Worm (Caenorhabditis elegans) whole organism, L3 larva: Measurements from ENCODE around the gene T24C2.3.
"Not testable (repeated sequence)": the region's sequence is repeated elsewhere in the genome, so short reads cannot be mapped to it uniquely, and the experiment has no call there.

ENCODE experiments used
- ama-1 ChIP-seq: fragments of 150-350 bp; optimal IDR thresholded peaks from 2 replicates; lab custom pipeline; 2018
- ceh-16 ChIP-seq: sonication (generic microtip); optimal IDR thresholded peaks from 2 replicates; lab custom pipeline; 2017; ENCODE audit warnings: missing biosample characterization, missing genetic modification characterization
- ceh-9 ChIP-seq: sonication (generic microtip); optimal IDR thresholded peaks from 2 replicates; lab custom pipeline; 2018; ENCODE audit warnings: missing biosample characterization, missing genetic modification characterization
- egl-27 ChIP-seq: sonication (generic microtip); optimal IDR thresholded peaks from 4 replicates; lab custom pipeline; 2017; ENCODE audit warnings: missing biosample characterization, missing genetic modification reagents, missing genetic modification characterization
- egl-5 ChIP-seq: fragments of 150-350 bp; optimal IDR thresholded peaks from 2 replicates; lab custom pipeline; 2017; ENCODE audit warnings: missing biosample characterization, missing genetic modification reagents, missing genetic modification characterization, inconsistent platforms
- elt-2 ChIP-seq: sonication (generic microtip); optimal IDR thresholded peaks from 2 replicates; lab custom pipeline; 2016; ENCODE audit warnings: missing genetic modification reagents, mild to moderate bottlenecking, missing genetic modification characterization, missing compliant biosample characterization
- elt-3 ChIP-seq, 3 experiments: fragments of 150-350 bp in 1 of 3; sonication (generic microtip) in 2 of 3; optimal IDR thresholded peaks; 2 replicates in 2 of 3; 4 replicates in 1 of 3; lab custom pipeline; 2014 to 2017; ENCODE audit warnings: missing biosample characterization in 3 of 3, missing genetic modification characterization in 3 of 3
- fkh-10 ChIP-seq: sonication (generic microtip); optimal IDR thresholded peaks from 2 replicates; lab custom pipeline; 2017; ENCODE audit warnings: missing biosample characterization, missing genetic modification reagents, missing genetic modification characterization
- fkh-2 ChIP-seq: fragments of 150-350 bp; optimal IDR thresholded peaks from 2 replicates; lab custom pipeline; 2014; ENCODE audit warnings: missing biosample characterization, missing genetic modification reagents, missing genetic modification characterization
- fos-1 ChIP-seq: fragments of 150-350 bp; optimal IDR thresholded peaks from 2 replicates; lab custom pipeline; 2014; ENCODE audit warnings: missing biosample characterization, missing genetic modification characterization
- hmg-11 ChIP-seq: sonication (generic microtip); optimal IDR thresholded peaks from 2 replicates; lab custom pipeline; 2016; ENCODE audit warnings: missing genetic modification characterization, missing compliant biosample characterization
- jun-1 ChIP-seq: fragments of 150-350 bp; optimal IDR thresholded peaks from 2 replicates; lab custom pipeline; 2014; ENCODE audit warnings: missing biosample characterization, missing genetic modification reagents, missing genetic modification characterization
- lin-15B ChIP-seq: fragments of 150-350 bp; optimal IDR thresholded peaks from 2 replicates; lab custom pipeline; 2014; ENCODE audit warnings: missing biosample characterization, missing genetic modification characterization
- lin-39 ChIP-seq: fragments of 150-350 bp; optimal IDR thresholded peaks from 2 replicates; lab custom pipeline; 2018; ENCODE audit warnings: missing biosample characterization, missing genetic modification reagents, missing genetic modification characterization
- lsy-12 ChIP-seq: sonication (generic microtip); optimal IDR thresholded peaks from 2 replicates; lab custom pipeline; 2016; ENCODE audit warnings: mild to moderate bottlenecking, missing genetic modification characterization, missing compliant biosample characterization
- mdl-1 ChIP-seq: fragments of 150-350 bp; optimal IDR thresholded peaks from 2 replicates; lab custom pipeline; 2014; ENCODE audit warnings: missing biosample characterization, missing genetic modification characterization
- mml-1 ChIP-seq: fragments of 150-350 bp; sonication (generic microtip); optimal IDR thresholded peaks from 3 replicates; lab custom pipeline; 2014; ENCODE audit warnings: missing biosample characterization, missing genetic modification characterization
- nfya-1 ChIP-seq: sonication (generic microtip); optimal IDR thresholded peaks from 2 replicates; lab custom pipeline; 2017; ENCODE audit warnings: missing genetic modification characterization, mild to moderate bottlenecking, missing compliant biosample characterization, antibody characterized with exemption, moderate library complexity; ENCODE audit not compliant: insufficient read depth
- nhr-11 ChIP-seq: fragments of 150-350 bp; optimal IDR thresholded peaks from 2 replicates; lab custom pipeline; 2014; ENCODE audit warnings: missing biosample characterization, missing genetic modification characterization
- nhr-25 ChIP-seq: sonication (generic microtip); optimal IDR thresholded peaks from 2 replicates; lab custom pipeline; 2017; ENCODE audit warnings: missing biosample characterization, missing genetic modification characterization
- nhr-43 ChIP-seq: sonication (generic microtip); optimal IDR thresholded peaks from 2 replicates; lab custom pipeline; 2016; ENCODE audit warnings: mild to moderate bottlenecking, missing genetic modification characterization, missing compliant biosample characterization; ENCODE audit not compliant: poor library complexity, severe bottlenecking
- nhr-67 ChIP-seq: fragments of 150-350 bp; optimal IDR thresholded peaks from 2 replicates; lab custom pipeline; 2014; ENCODE audit warnings: missing biosample characterization, missing genetic modification characterization
- nhr-76 ChIP-seq: fragments of 150-350 bp; sonication (generic microtip); optimal IDR thresholded peaks from 5 replicates; lab custom pipeline; 2014; ENCODE audit warnings: missing biosample characterization, missing genetic modification characterization
- nhr-77 ChIP-seq: fragments of 150-350 bp; optimal IDR thresholded peaks from 2 replicates; lab custom pipeline; 2014; ENCODE audit warnings: missing biosample characterization, missing genetic modification characterization
- pqm-1 ChIP-seq: fragments of 150-350 bp; optimal IDR thresholded peaks from 2 replicates; lab custom pipeline; 2017; ENCODE audit warnings: missing biosample characterization, missing genetic modification characterization, inconsistent platforms
- sea-2 ChIP-seq: fragments of 150-350 bp; sonication (generic microtip); optimal IDR thresholded peaks from 4 replicates; lab custom pipeline; 2014; ENCODE audit warnings: missing biosample characterization, missing genetic modification reagents, missing genetic modification characterization
- skn-1 ChIP-seq: fragments of 150-350 bp; optimal IDR thresholded peaks from 2 replicates; lab custom pipeline; 2014; ENCODE audit warnings: missing biosample characterization, missing genetic modification characterization
- snpc-4 ChIP-seq: fragments of 150-350 bp; optimal IDR thresholded peaks from 2 replicates; lab custom pipeline; 2014; ENCODE audit warnings: missing biosample characterization, missing genetic modification characterization
- tbx-2 ChIP-seq: sonication (generic microtip); optimal IDR thresholded peaks from 2 replicates; lab custom pipeline; 2016; ENCODE audit warnings: mild to moderate bottlenecking, missing genetic modification characterization, missing compliant biosample characterization
- unc-39 ChIP-seq: sonication (generic microtip); optimal IDR thresholded peaks from 4 replicates; lab custom pipeline; 2017; ENCODE audit warnings: missing biosample characterization, missing genetic modification characterization
- unc-62 ChIP-seq: fragments of 150-350 bp; sonication (generic microtip); optimal IDR thresholded peaks from 4 replicates; lab custom pipeline; 2014; ENCODE audit warnings: missing biosample characterization, missing genetic modification reagents, missing genetic modification characterization
- zag-1 ChIP-seq: fragments of 150-350 bp; optimal IDR thresholded peaks from 2 replicates; lab custom pipeline; 2014; ENCODE audit warnings: missing biosample characterization, missing genetic modification characterization
- ztf-11 ChIP-seq: fragments of 150-350 bp; optimal IDR thresholded peaks from 2 replicates; lab custom pipeline; 2014; ENCODE audit warnings: missing biosample characterization, missing genetic modification characterization
- ztf-4 ChIP-seq: fragments of 150-350 bp; optimal IDR thresholded peaks from 2 replicates; lab custom pipeline; 2014; ENCODE audit warnings: missing biosample characterization, missing genetic modification characterization

T24C2.3 gene

ce11 chrX:14525325-14526305 lies 17.7 kb upstream of the T24C2.3 start (continued):
- peak; percentile 97 for TF ChIP-seq fkh-10 (GFP tag; lab: Kevin White, UChicago)
- peak; percentile 98 for TF ChIP-seq egl-27 (tag; lab: Kevin White, UChicago)
- TF ChIP-seq lsy-12 (tag; lab: Kevin White, UChicago): peak; percentile 97
- peak; percentile 96 for TF ChIP-seq nfya-1 (tag; lab: Kevin White, UChicago)
- TF ChIP-seq tbx-2: peak; percentile 99
- TF ChIP-seq skn-1 (tag; lab: Kevin White, UChicago): peak; percentile 99
- peak; percentile 87 for TF ChIP-seq ceh-16 (tag; lab: Kevin White, UChicago)
- peak; percentile 80 for TF ChIP-seq sea-2 (GFP tag; lab: Kevin White, UChicago)
- TF ChIP-seq fos-1 (tag; lab: Kevin White, UChicago): peak; percentile 99
- TF ChIP-seq egl-5: peak; percentile 100
- peak; percentile 89 for TF ChIP-seq elt-2 (tag; lab: Kevin White, UChicago)
- peak; percentile 99 for TF ChIP-seq nhr-43
- peak; percentile 100 for TF ChIP-seq unc-62 (GFP tag; lab: Kevin White, UChicago)
- TF ChIP-seq snpc-4 (tag; lab: Kevin White, UChicago): peak; percentile 94
- peak; percentile 37 for TF ChIP-seq mml-1
- peak; percentile 49 for TF ChIP-seq lin-15B (tag; lab: Kevin White, UChicago)
- TF ChIP-seq nhr-67: peak; percentile 75
- TF ChIP-seq ceh-9: peak; percentile 100
- peak; percentile 94 for TF ChIP-seq ztf-4 (tag; lab: Kevin White, UChicago)
- TF ChIP-seq zag-1 (tag; lab: Kevin White, UChicago): peak; percentile 96
- TF ChIP-seq nhr-76 (tag; lab: Kevin White, UChicago): peak; percentile 89

ce11 chrX:14527559-14527958 lies 15.8 kb upstream of the T24C2.3 start, which contains the start of gene nspc-18:
TSS of gene nspc-18 (minus strand) at chrX:14527659.
- no peak for TF ChIP-seq nhr-11 (tag; lab: Kevin White, UChicago)
- no peak for TF ChIP-seq sea-2 (GFP tag; lab: Kevin White, UChicago)

- not testable (repeated sequence) for TF ChIP-seq ceh-16 (tag; lab: Kevin White, UChicago); elt-3 (tag; optimal IDR thresholded peaks at IDR 0.05; lab: Kevin White, UChicago); lin-39 (tag; lab: Kevin White, UChicago)
Observed at ce11 chrX:14528399-14528798, 14.9 kb upstream of the T24C2.3 start, which contains the start of gene nspc-19. TSS of gene nspc-19 (plus strand) at chrX:14528699.

ce11 chrX:14530107-14530506 lies 13.2 kb upstream of the T24C2.3 start, which contains the start of gene nspc-20:
TSS of gene nspc-20 (minus strand) at chrX:14530207.
- no peak for TF ChIP-seq fkh-2
- no peak for TF ChIP-seq lin-15B (tag; lab: Kevin White, UChicago)
- no peak for TF ChIP-seq ztf-11
- no peak for TF ChIP-seq mml-1
- TF ChIP-seq nhr-77: no peak
- TF ChIP-seq egl-5: no peak
- no peak for TF ChIP-seq ceh-16 (tag; lab: Kevin White, UChicago)
- no peak for TF ChIP-seq unc-62 (GFP tag; lab: Kevin White, UChicago)
- no peak for TF ChIP-seq ama-1
- no peak for TF ChIP-seq egl-27 (tag; lab: Kevin White, UChicago)
- TF ChIP-seq, all 47 proteins: peak for 0

ce11 chrX:14534117-14534516 lies 9.2 kb upstream of the T24C2.3 start, which contains the start of gene T24C2.5:
TSS of gene T24C2.5 (plus strand) at chrX:14534417.
- TF ChIP-seq pqm-1 (tag; lab: Kevin White, UChicago) (peak; percentile 0), jun-1 (tag; lab: Kevin White, UChicago) (no peak)

- TF ChIP-seq fkh-2 (no peak), tbx-2 (no peak), mml-1 (no peak), nhr-25 (tag; lab: Kevin White, UChicago) (no peak), sea-2 (GFP tag; lab: Kevin White, UChicago) (no peak), nhr-11 (tag; lab: Kevin White, UChicago) (no peak), hmg-11 (tag; lab: Kevin White, UChicago) (no peak), ztf-11 (no peak), unc-39 (no peak), pqm-1 (tag; lab: Kevin White, UChicago) (no peak), egl-27 (tag; lab: Kevin White, UChicago) (no peak), ceh-9 (no peak), mdl-1 (tag; lab: Kevin White, UChicago) (no peak)
Observed at ce11 chrX:14534596-14534995, 8.7 kb upstream of the T24C2.3 start.
